Worm (Caenorhabditis elegans) whole organism, L1 larva: Measurements from ENCODE around the gene C47E12.11.

Experiments used
- alr-1 ChIP-seq: fragments of 200-800 bp; sonication (Bioruptor generic); optimal IDR thresholded peaks from 2 replicates; lab custom pipeline; 2018; ENCODE audit warnings: borderline replicate concordance, mild to moderate bottlenecking, missing genetic modification characterization, missing compliant biosample characterization
- elt-3 ChIP-seq, 6 experiments: fragments of 150-350 bp in 1 of 6; sonication (generic microtip); optimal IDR thresholded peaks; 2 replicates each; lab custom pipeline; 2017 to 2018; ENCODE audit warnings: missing biosample characterization in 6 of 6, missing genetic modification characterization in 6 of 6, inconsistent platforms in 1 of 6

DNA sequence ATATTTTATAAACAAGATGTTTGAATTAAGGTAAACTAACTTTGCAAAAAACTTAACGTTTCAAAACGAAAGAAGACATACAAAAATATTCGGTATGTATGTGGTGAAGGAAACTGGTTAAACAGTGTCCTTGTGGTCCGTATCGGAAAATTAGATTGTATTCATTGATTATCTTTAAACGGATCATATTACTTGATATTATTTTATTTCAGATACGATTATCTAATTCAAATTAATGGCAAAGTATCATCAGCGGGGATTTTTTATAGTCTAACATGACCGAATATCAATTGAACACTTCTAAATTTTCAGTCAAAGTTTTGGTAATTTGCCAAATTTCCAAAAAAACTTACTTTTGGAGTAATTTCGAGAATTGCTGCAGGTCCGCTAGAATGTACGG is 37.6 kb downstream of the C47E12.11 start, which contains the start of gene C47E12.13:
- TF ChIP-seq alr-1 (no peak), elt-3 (tag; optimal IDR thresholded peaks at IDR 0.05; lab: Kevin White, UChicago) (no peak)
